Worm (Caenorhabditis elegans): Measurements from ENCODE around the gene F57A10.4.

The F57A10.4 gene

ce11 chrV:15766122-15766594 is 3.1 kb upstream of the F57A10.4 start, which contains the start of the genes haf-3 and F57A10.2:
Gene haf-3 (minus strand): TSS chrV:15766172.
Gene F57A10.2 (plus strand): TSS chrV:15766575.
- TF ChIP-seq ceh-30 (tag; optimal IDR thresholded peaks at IDR 0.05) (peak; percentile 84), hlh-13 (GFP tag; optimal IDR thresholded peaks at IDR 0.05) (no peak), ceh-48 (tag; optimal IDR thresholded peaks at IDR 0.05) (no peak), ets-4 (tag; optimal IDR thresholded peaks at IDR 0.05) (peak; percentile 1), dve-1 (tag; optimal IDR thresholded peaks at IDR 0.05) (peak; percentile 52), unc-55 (GFP tag; optimal IDR thresholded peaks at IDR 0.05) (peak; percentile 39), gmeb-2 (tag; optimal IDR thresholded peaks at IDR 0.05) (peak; percentile 8), unc-3 (GFP tag; conservative IDR thresholded peaks at IDR 0.05) (no peak), unc-3 (tag; optimal IDR thresholded peaks at IDR 0.05) (peak; percentile 13), syd-9 (tag; optimal IDR thresholded peaks at IDR 0.05) (no peak), nhr-11 (tag; optimal IDR thresholded peaks at IDR 0.05) (no peak), ztf-16 (tag; optimal IDR thresholded peaks at IDR 0.05) (peak; percentile 10), unc-42 (tag; optimal IDR thresholded peaks at IDR 0.05) (peak; percentile 76), ceh-18 (tag; optimal IDR thresholded peaks at IDR 0.05) (peak; percentile 32), unc-86 (tag; optimal IDR thresholded peaks at IDR 0.05) (peak; percentile 46), ceh-34 (tag; optimal IDR thresholded peaks at IDR 0.05) (peak; percentile 4), nfya-1 (tag; optimal IDR thresholded peaks at IDR 0.05) (peak; percentile 77), hlh-30 (tag; optimal IDR thresholded peaks at IDR 0.05; ENCODE audit: insufficient read depth) (peak; percentile 7), lin-11 (tag; optimal IDR thresholded peaks at IDR 0.05) (peak; percentile 10), elt-2 (tag; optimal IDR thresholded peaks at IDR 0.05) (peak; percentile 54), pat-9 (tag; optimal IDR thresholded peaks at IDR 0.05) (peak; percentile 14), ttx-3 (tag; optimal IDR thresholded peaks at IDR 0.05) (peak; percentile 2), F13H6.1 (tag; optimal IDR thresholded peaks at IDR 0.05) (no peak), pax-1 (tag; optimal IDR thresholded peaks at IDR 0.05) (no peak)

ce11 chrV:15767385-15767784 is 1.9 kb upstream of the F57A10.4 start:
- 0 out of 2 replicates have a peak, but pooled peaks have one; percentile 37 for TF ChIP-seq ceh-45 (GFP tag; IDR thresholded peaks at IDR 0.05)

- TF ChIP-seq ceh-34 (tag; optimal IDR thresholded peaks at IDR 0.05) (no peak), ceh-9 (tag; optimal IDR thresholded peaks at IDR 0.05) (no peak), sox-4 (tag; optimal IDR thresholded peaks at IDR 0.05) (no peak), unc-3 (GFP tag; conservative IDR thresholded peaks at IDR 0.05) (no peak), unc-3 (tag; optimal IDR thresholded peaks at IDR 0.05) (no peak), lin-11 (tag; optimal IDR thresholded peaks at IDR 0.05) (no peak), elt-2 (tag; optimal IDR thresholded peaks at IDR 0.05) (no peak), K09A11.1 (tag; optimal IDR thresholded peaks at IDR 0.05; ENCODE audit: insufficient read depth) (no peak), dmd-4 (tag; optimal IDR thresholded peaks at IDR 0.05; ENCODE audit: borderline replicate concordance) (no peak), pat-9 (tag; optimal IDR thresholded peaks at IDR 0.05) (no peak), ceh-22 (tag; optimal IDR thresholded peaks at IDR 0.05) (no peak), Y22D7AL.16 (tag; optimal IDR thresholded peaks at IDR 0.05) (no peak), npax-4 (tag; optimal IDR thresholded peaks at IDR 0.05) (no peak), fkh-10 (GFP tag; optimal IDR thresholded peaks at IDR 0.05) (no peak), C08G9.2 (tag; optimal IDR thresholded peaks at IDR 0.05) (no peak), hlh-6 (tag; optimal IDR thresholded peaks at IDR 0.05) (no peak), ceh-45 (GFP tag; IDR thresholded peaks at IDR 0.05) (no peak), ceh-24 (tag; optimal IDR thresholded peaks at IDR 0.05) (no peak), hlh-15 (tag; optimal IDR thresholded peaks at IDR 0.05) (no peak)
These were observed 3.9 kb downstream of the F57A10.4 start, which contains the start of gene nhr-60 for ce11 chrV:15773141-15773540. Gene nhr-60 (minus strand): TSS chrV:15773241.

- TF ChIP-seq ceh-9 (tag; optimal IDR thresholded peaks at IDR 0.05) (no peak), K09A11.1 (tag; optimal IDR thresholded peaks at IDR 0.05; ENCODE audit: insufficient read depth) (no peak), ttx-3 (tag; optimal IDR thresholded peaks at IDR 0.05) (no peak), rnt-1 (tag; optimal IDR thresholded peaks at IDR 0.05) (no peak), ceh-22 (tag; optimal IDR thresholded peaks at IDR 0.05) (no peak), ceh-30 (tag; optimal IDR thresholded peaks at IDR 0.05) (no peak), ama-1 (optimal IDR thresholded peaks at IDR 0.05) (no peak), sox-2 (GFP tag; IDR thresholded peaks at IDR 0.05) (no peak), lim-6 (tag; optimal IDR thresholded peaks at IDR 0.05) (no peak), tbx-2 (tag; optimal IDR thresholded peaks at IDR 0.05) (no peak), eyg-1 (tag; optimal IDR thresholded peaks at IDR 0.05) (no peak), dmd-4 (tag; optimal IDR thresholded peaks at IDR 0.05; ENCODE audit: borderline replicate concordance) (no peak), fkh-6 (tag; optimal IDR thresholded peaks at IDR 0.05) (no peak)
These were observed 4.7 kb downstream of the F57A10.4 start for ce11 chrV:15773941-15774340.
